Worm (Caenorhabditis elegans): ENCODE results near the gene cng-1.
A peak's percentile ranks its signal among the peaks of the same experiment; 100 is the strongest.

The cng-1 gene

DNA sequence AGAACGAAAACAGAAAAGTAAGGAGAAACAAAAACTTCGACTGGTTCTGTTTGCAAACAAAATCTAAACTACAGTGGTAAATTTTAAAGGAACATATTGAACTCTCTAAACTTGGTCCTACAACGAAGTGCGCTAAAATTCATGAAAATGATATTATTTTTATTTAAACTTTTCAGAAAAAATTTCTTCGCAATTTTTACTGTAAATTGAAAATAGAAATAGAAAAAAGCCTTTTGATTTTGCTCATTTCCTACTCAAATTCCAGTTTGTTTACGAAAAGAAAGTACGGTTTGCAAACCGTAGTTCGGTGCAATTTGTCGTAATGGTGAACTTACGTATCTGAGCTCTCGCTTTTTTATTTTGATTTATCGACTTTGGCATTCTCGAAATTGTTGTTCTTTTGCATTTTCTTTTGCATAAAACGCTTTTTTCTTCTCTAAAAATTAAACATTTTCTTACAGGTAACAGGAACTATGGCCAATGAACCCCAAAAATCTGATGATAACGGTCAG lies 34.6 kb upstream of the cng-1 start, which contains the start of gene otub-1:
otub-1 (plus strand) TSS at position 462 of the 512 bp plus-strand sequence.
- TF ChIP-seq sma-3 (GFP tag; optimal IDR thresholded peaks at IDR 0.05) = no peak
- no peak for TF ChIP-seq dmd-4 (tag; optimal IDR thresholded peaks at IDR 0.05)
- TF ChIP-seq alr-1 (tag; optimal IDR thresholded peaks at IDR 0.05) = no peak
- TF ChIP-seq mdl-1 (tag; optimal IDR thresholded peaks at IDR 0.05) = no peak
- TF ChIP-seq ceh-82 (tag; optimal IDR thresholded peaks at IDR 0.05) = no peak
- TF ChIP-seq unc-55 (GFP tag; optimal IDR thresholded peaks at IDR 0.05) = no peak
- TF ChIP-seq Y55F3AM.14 (GFP tag; optimal IDR thresholded peaks at IDR 0.05) = no peak
- TF ChIP-seq skn-1 (tag; optimal IDR thresholded peaks at IDR 0.05) = no peak
- TF ChIP-seq mbf-1 (tag; optimal IDR thresholded peaks at IDR 0.05) = no peak
- no peak for TF ChIP-seq ceh-16 (tag; optimal IDR thresholded peaks at IDR 0.05)
- no peak for TF ChIP-seq gmeb-1 (tag; optimal IDR thresholded peaks at IDR 0.05)

DNA sequence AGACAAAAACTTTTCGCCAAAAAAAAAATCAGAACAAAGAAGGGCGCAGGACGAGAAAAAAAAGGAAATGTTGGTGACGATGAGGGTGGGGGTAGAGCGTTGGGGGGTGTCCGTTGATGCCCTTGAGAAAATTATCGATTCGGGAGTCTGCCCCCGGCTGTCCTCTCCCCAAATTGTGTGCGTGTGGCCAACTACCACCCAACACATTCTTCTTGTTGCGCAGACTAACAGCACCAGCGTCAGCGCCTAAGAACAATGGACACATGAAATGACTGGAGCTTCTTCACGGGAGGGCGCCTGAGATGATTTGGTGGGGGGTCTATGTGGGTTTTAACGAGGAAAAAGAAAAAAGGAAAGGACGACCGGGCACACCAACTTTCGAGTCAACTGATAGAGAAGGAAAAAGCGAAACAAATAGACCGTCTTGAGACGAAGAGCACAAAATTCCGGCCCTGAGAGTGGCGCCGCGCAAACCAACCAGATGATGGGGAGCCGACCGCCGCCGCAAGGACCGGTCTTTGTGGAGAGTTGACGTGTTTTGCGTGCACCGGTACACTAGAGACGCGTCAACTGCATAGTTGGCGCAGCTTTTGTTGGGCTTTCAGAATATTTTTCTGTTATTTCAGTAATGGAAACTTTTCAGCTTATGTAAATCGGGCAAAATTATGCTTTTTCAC lies 33.9 kb upstream of the cng-1 start, which contains the start of gene C25D7.9:
C25D7.9 (plus strand) TSS at position 68 of the 677 bp plus-strand sequence.
- no peak for TF ChIP-seq nhr-11 (tag; optimal IDR thresholded peaks at IDR 0.05)
- no peak for TF ChIP-seq unc-39 (tag; optimal IDR thresholded peaks at IDR 0.05)
- no peak for TF ChIP-seq egl-27 (tag; optimal IDR thresholded peaks at IDR 0.05)
- peak in 1 of 2 experiments; percentile 13 for TF ChIP-seq lsy-2 (tag; optimal IDR thresholded peaks at IDR 0.05)
- peak; percentile 29 for TF ChIP-seq C34F6.9 (tag; optimal IDR thresholded peaks at IDR 0.05)
- peak; percentile 59 for TF ChIP-seq unc-55 (GFP tag; optimal IDR thresholded peaks at IDR 0.05)
- TF ChIP-seq F13H6.1 (tag; optimal IDR thresholded peaks at IDR 0.05) = peak; percentile 9
- TF ChIP-seq nhr-129 (tag; optimal IDR thresholded peaks at IDR 0.05) = peak; percentile 23
- peak; percentile 51 for TF ChIP-seq zag-1 (tag; optimal IDR thresholded peaks at IDR 0.05)
- no peak for TF ChIP-seq mab-5 (tag; optimal IDR thresholded peaks at IDR 0.05)
- peak; percentile 36 for TF ChIP-seq lin-13 (GFP tag; optimal IDR thresholded peaks at IDR 0.05)
- peak; percentile 10 for TF ChIP-seq gmeb-1 (tag; optimal IDR thresholded peaks at IDR 0.05)

DNA sequence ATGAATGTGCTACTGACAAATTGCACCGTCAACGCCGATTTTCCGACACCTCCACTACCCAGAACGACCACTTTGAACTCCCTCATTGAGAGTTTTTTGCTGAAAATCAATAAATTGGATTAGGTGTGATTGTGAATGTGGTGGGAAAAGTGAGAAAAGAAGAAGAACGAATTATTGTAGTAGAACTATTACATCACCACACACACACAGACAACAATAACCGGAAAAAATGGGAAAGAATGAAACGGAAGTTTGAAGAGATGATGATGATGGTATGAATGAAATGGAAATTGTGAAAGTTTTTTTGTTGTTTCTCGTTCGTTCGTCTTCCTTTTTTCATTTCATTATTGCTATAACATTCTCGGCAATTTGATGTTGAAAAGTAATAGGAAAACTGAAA lies 32.7 kb upstream of the cng-1 start, which contains the start of gene rap-2:
rap-2 (minus strand) TSS at position 101 of the 400 bp plus-strand sequence.
- TF ChIP-seq sma-3 (GFP tag; optimal IDR thresholded peaks at IDR 0.05) = no peak
- no peak for TF ChIP-seq ztf-11 (tag; optimal IDR thresholded peaks at IDR 0.05)
- TF ChIP-seq unc-62 (GFP tag; optimal IDR thresholded peaks at IDR 0.05) = no peak
- TF ChIP-seq nhr-23 (tag; optimal IDR thresholded peaks at IDR 0.05) = no peak
- TF ChIP-seq F13H6.1 (tag; optimal IDR thresholded peaks at IDR 0.05) = no peak
- no peak for TF ChIP-seq ceh-16 (tag; optimal IDR thresholded peaks at IDR 0.05)
- no peak for TF ChIP-seq ztf-1 (GFP tag; conservative IDR thresholded peaks at IDR 0.05)
- no peak for TF ChIP-seq fos-1 (tag; optimal IDR thresholded peaks at IDR 0.05)

DNA sequence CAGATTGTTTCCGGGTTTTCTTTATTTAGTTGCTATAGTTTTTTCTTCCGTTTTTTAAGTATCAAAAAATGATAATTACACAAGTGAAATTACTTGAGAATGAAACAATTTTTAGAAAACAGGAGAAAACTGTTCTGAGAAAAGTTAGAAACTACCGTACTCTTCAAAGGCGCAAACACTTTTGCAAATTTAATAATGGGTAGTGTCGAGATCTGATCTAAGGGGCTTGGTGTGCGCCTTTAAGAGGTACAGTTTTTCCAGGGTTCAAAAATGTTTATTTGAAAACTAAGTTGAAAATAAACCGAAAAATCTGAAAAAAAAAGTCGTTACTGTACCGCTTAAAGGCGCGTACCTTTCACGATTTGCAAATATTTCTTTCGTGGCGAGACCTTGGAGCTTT lies 29.3 kb upstream of the cng-1 start:
- no peak for TF ChIP-seq zag-1 (tag; optimal IDR thresholded peaks at IDR 0.05)
- no peak for TF ChIP-seq nhr-21 (tag; optimal IDR thresholded peaks at IDR 0.05)
- no peak for TF ChIP-seq mbf-1 (tag; optimal IDR thresholded peaks at IDR 0.05)
- TF ChIP-seq elt-1 (tag; optimal IDR thresholded peaks at IDR 0.05) = no peak
- TF ChIP-seq ztf-4 (tag; optimal IDR thresholded peaks at IDR 0.05) = no peak
- TF ChIP-seq unc-62 (GFP tag; optimal IDR thresholded peaks at IDR 0.05) = no peak
- TF ChIP-seq nhr-77 (tag; optimal IDR thresholded peaks at IDR 0.05) = no peak
- no peak for TF ChIP-seq nhr-10 (tag; optimal IDR thresholded peaks at IDR 0.05)
- no peak for TF ChIP-seq Y55F3AM.14 (GFP tag; optimal IDR thresholded peaks at IDR 0.05)
- TF ChIP-seq snpc-4 (tag; optimal IDR thresholded peaks at IDR 0.05) = no peak
- no peak for TF ChIP-seq nhr-129 (tag; optimal IDR thresholded peaks at IDR 0.05)
- TF ChIP-seq nhr-12 (tag; optimal IDR thresholded peaks at IDR 0.05) = no peak
- no peak for TF ChIP-seq crh-2 (tag; optimal IDR thresholded peaks at IDR 0.05)

DNA sequence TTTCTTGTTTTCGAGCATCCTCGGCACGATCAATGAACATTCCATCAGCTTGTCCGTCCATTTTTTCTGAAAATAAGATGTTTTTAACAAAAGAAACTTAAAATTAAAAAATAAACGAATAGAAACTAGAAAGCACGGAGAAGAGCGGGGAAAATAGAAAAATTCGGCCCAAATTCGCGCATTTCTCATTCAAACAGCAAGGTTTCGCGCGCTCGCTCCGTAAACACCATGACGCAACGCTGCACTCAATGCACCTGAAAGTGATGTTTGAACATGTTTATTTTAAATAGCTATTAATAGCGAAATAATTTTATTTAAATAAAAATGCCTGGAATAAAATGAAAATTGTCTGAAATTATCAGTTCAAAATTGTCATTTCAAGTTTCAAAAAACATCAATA lies 28.3 kb upstream of the cng-1 start, which contains the start of the genes mcm-3 and C25D7.15:
mcm-3 (minus strand) TSS at position 66 of the 400 bp plus-strand sequence.
C25D7.15 (plus strand) TSS at position 275 of the 400 bp plus-strand sequence.
- TF ChIP-seq nhr-129 (tag; optimal IDR thresholded peaks at IDR 0.05) = peak; percentile 36
- no peak for TF ChIP-seq lin-11 (tag; optimal IDR thresholded peaks at IDR 0.05)
- TF ChIP-seq nhr-6 (tag; optimal IDR thresholded peaks at IDR 0.05) = no peak
- peak; percentile 75 for TF ChIP-seq gmeb-1 (tag; optimal IDR thresholded peaks at IDR 0.05)
- no peak for TF ChIP-seq nhr-25 (tag; optimal IDR thresholded peaks at IDR 0.05)
- TF ChIP-seq nhr-11 (tag; optimal IDR thresholded peaks at IDR 0.05) = no peak
- TF ChIP-seq crh-2 (tag; optimal IDR thresholded peaks at IDR 0.05) = no peak
- no peak for TF ChIP-seq egl-27 (tag; optimal IDR thresholded peaks at IDR 0.05)
- no peak for TF ChIP-seq elt-3 (tag; optimal IDR thresholded peaks at IDR 0.05)
- TF ChIP-seq nhr-23 (tag; optimal IDR thresholded peaks at IDR 0.05) = no peak
- TF ChIP-seq nhr-12 (tag; optimal IDR thresholded peaks at IDR 0.05) = no peak
- no peak for TF ChIP-seq Y55F3AM.14 (GFP tag; optimal IDR thresholded peaks at IDR 0.05)
- TF ChIP-seq C34F6.9 (tag; optimal IDR thresholded peaks at IDR 0.05) = peak; percentile 39
